Fruit fly (Drosophila melanogaster): ENCODE data around the gene CG42233.
A peak's percentile ranks its signal among the peaks of the same experiment; 100 is the strongest.

The CG42233 gene

DNA sequence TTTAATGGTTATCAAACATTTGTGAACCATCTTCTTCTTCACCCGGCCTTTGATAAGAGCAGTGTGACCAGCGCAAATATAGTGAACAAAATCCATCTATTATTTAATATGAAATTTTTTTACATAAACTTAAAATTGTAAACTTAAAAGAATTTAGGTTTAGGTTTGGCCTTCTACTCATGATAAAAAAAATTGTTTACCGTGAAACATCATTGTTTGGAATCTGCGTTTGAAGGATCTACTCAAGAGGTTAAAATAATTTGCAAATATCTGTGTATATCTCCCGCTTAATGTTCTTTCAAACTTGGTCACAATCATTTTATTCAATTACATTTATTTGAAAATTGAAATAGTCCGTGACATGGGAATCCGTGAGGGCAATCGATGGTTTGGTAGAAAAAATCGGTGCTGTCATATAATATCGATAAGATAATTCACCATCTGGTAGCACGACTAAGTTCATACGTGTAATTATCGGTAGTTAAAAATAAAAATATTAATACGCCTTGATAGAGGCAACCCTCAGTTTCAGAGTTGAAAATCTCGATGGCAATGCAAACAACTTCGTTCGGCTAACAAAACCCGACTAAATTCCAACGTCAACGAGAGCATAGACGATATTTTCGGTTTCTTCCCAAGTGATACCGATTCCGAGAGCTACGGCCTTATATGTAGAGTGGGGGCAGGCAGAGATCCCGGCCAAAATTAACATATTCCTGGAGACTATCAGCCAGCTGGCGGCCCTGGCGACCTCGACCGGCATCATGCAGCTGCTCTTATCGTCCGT lies 33.1 kb downstream of the CG42233 start, which contains the start of the genes betaGlu and sip3 (continued):
- TF ChIP-seq CG11456 (GFP tag; IDR thresholded peaks at IDR 0.05) (no peak), CG17186 (GFP tag; optimal IDR thresholded peaks at IDR 0.05) (peak; percentile 55), ttk (GFP tag; IDR thresholded peaks at IDR 0.05) (no peak), Dref (GFP tag; IDR thresholded peaks at IDR 0.05) (peak; percentile 91), Abd-B (GFP tag; optimal IDR thresholded peaks at IDR 0.05) (peak; percentile 44), cato (GFP tag; optimal IDR thresholded peaks at IDR 0.05; ENCODE audit: borderline replicate concordance) (no peak), CG8944 (GFP tag; optimal IDR thresholded peaks at IDR 0.05) (no peak), CG8478 (optimal IDR thresholded peaks at IDR 0.05) (no peak), CG2120 (GFP tag; optimal IDR thresholded peaks at IDR 0.05) (peak; percentile 39), CG12744 (GFP tag; optimal IDR thresholded peaks at IDR 0.05) (peak; percentile 27), grau (tag; optimal IDR thresholded peaks at IDR 0.05) (peak; percentile 25), CG12659 (GFP tag; optimal IDR thresholded peaks at IDR 0.05) (peak; percentile 75), CG9932 (GFP tag; IDR thresholded peaks at IDR 0.05) (peak; percentile 48; the same call in 1 of the 2 replicates), CG4730 (GFP tag; IDR thresholded peaks at IDR 0.05) (no peak), Fer2 (tag; optimal IDR thresholded peaks at IDR 0.05) (no peak), Mad (GFP tag; optimal IDR thresholded peaks at IDR 0.05) (no peak), tin (GFP tag; optimal IDR thresholded peaks at IDR 0.05) (no peak), pnt (GFP tag; optimal IDR thresholded peaks at IDR 0.05) (no peak), CG15011 (GFP tag; optimal IDR thresholded peaks at IDR 0.05) (no peak), CG6272 (GFP tag; IDR thresholded peaks at IDR 0.05) (no peak), CG1529 (GFP tag; optimal IDR thresholded peaks at IDR 0.05) (no peak), Xrp1 (GFP tag; IDR thresholded peaks at IDR 0.05) (no peak), bowl (GFP tag; IDR thresholded peaks at IDR 0.05) (no peak), CG3163 (GFP tag; optimal IDR thresholded peaks at IDR 0.05) (no peak), Doc3 (GFP tag; IDR thresholded peaks at IDR 0.05; ENCODE audit: partially characterized antibody) (peak; percentile 82), wek (GFP tag; optimal IDR thresholded peaks at IDR 0.05) (no peak), Myb (GFP tag; optimal IDR thresholded peaks at IDR 0.05) (peak; percentile 20), Nf-YA (GFP tag; IDR thresholded peaks at IDR 0.05) (no peak), sr (GFP tag; IDR thresholded peaks at IDR 0.05) (no peak), Ravus (GFP tag; IDR thresholded peaks at IDR 0.05) (no peak), hb (GFP tag; IDR thresholded peaks at IDR 0.05; ENCODE audit: partially characterized antibody) (peak; percentile 90), bbx (GFP tag; IDR thresholded peaks at IDR 0.05; ENCODE audit: partially characterized antibody) (peak; percentile 92), CG30403 (GFP tag; optimal IDR thresholded peaks at IDR 0.05) (no peak), CG5245 (GFP tag; optimal IDR thresholded peaks at IDR 0.05) (no peak), Fer3 (tag; optimal IDR thresholded peaks at IDR 0.05) (no peak), CG6765 (GFP tag; optimal IDR thresholded peaks at IDR 0.05) (no peak), vnd (GFP tag; IDR thresholded peaks at IDR 0.05; ENCODE audit: partially characterized antibody) (peak; percentile 89), eve (GFP tag; optimal IDR thresholded peaks at IDR 0.05) (no peak), so (GFP tag; IDR thresholded peaks at IDR 0.05) (no peak), NK7.1 (GFP tag; optimal IDR thresholded peaks at IDR 0.05) (no peak), CG18764 (GFP tag; optimal IDR thresholded peaks at IDR 0.05) (peak; percentile 11), Lpt (GFP tag; optimal IDR thresholded peaks at IDR 0.05) (no peak), CG18599 (GFP tag; optimal IDR thresholded peaks at IDR 0.05) (no peak), hkb (optimal IDR thresholded peaks at IDR 0.05) (no peak), hkb (GFP tag; IDR thresholded peaks at IDR 0.05) (no peak), CG11247 (GFP tag; IDR thresholded peaks at IDR 0.05) (no peak), CG18262 (tag; optimal IDR thresholded peaks at IDR 0.05) (no peak), CG15269 (tag; optimal IDR thresholded peaks at IDR 0.05) (no peak), fd64A (GFP tag; optimal IDR thresholded peaks at IDR 0.05) (no peak), Kr (GFP tag; optimal IDR thresholded peaks at IDR 0.05) (no peak), CG3995 (GFP tag; optimal IDR thresholded peaks at IDR 0.05) (peak; percentile 87)

All from whole organism, embryonic.